Worm (Caenorhabditis elegans) whole organism, late embryonic: ENCODE data around the gene kcnl-4.
A peak's percentile ranks its signal among the peaks of the same experiment; 100 is the strongest.

ENCODE experiments used
- F13H6.1 ChIP-seq: sonication (generic microtip); optimal IDR thresholded peaks from 2 replicates; lab custom pipeline; 2016; ENCODE audit warnings: missing genetic modification characterization, missing compliant biosample characterization
- K02D7.2 ChIP-seq: sonication (generic microtip); optimal IDR thresholded peaks from 2 replicates; lab custom pipeline; 2017; ENCODE audit warnings: mild to moderate bottlenecking, missing genetic modification characterization, missing compliant biosample characterization
- K09A11.1 ChIP-seq: sonication (generic microtip); optimal IDR thresholded peaks from 2 replicates; lab custom pipeline; 2017; ENCODE audit warnings: antibody characterized with exemption, mild to moderate bottlenecking, missing genetic modification characterization, missing compliant biosample characterization; ENCODE audit not compliant: insufficient read depth
- T23F11.4 ChIP-seq: fragments of 200-800 bp; sonication (Bioruptor generic); optimal IDR thresholded peaks from 2 replicates; lab custom pipeline; 2018; ENCODE audit warnings: mild to moderate bottlenecking, missing genetic modification characterization, missing compliant biosample characterization
- Y22D7AL.16 ChIP-seq: sonication (generic microtip); optimal IDR thresholded peaks from 2 replicates; lab custom pipeline; 2016; ENCODE audit warnings: missing genetic modification characterization, missing compliant biosample characterization
- ahr-1 ChIP-seq: sonication (generic microtip); optimal IDR thresholded peaks from 2 replicates; lab custom pipeline; 2016; ENCODE audit warnings: missing genetic modification characterization, missing compliant biosample characterization
- ceh-14 ChIP-seq: sonication (generic microtip); optimal IDR thresholded peaks from 2 replicates; lab custom pipeline; 2016; ENCODE audit warnings: missing genotype, missing genetic modification characterization, missing compliant biosample characterization
- ceh-18 ChIP-seq: sonication (generic microtip); optimal IDR thresholded peaks from 2 replicates; lab custom pipeline; 2016; ENCODE audit warnings: missing genetic modification characterization, missing compliant biosample characterization
- ceh-19 ChIP-seq: fragments of 200-800 bp; sonication (Bioruptor generic); optimal IDR thresholded peaks from 2 replicates; lab custom pipeline; 2018; ENCODE audit warnings: mild to moderate bottlenecking, missing genetic modification characterization, missing compliant biosample characterization
- ceh-22 ChIP-seq: sonication (generic microtip); optimal IDR thresholded peaks from 2 replicates; lab custom pipeline; 2017; ENCODE audit warnings: missing biosample characterization, missing genetic modification characterization
- ceh-34 ChIP-seq: sonication (generic microtip); optimal IDR thresholded peaks from 2 replicates; lab custom pipeline; 2016; ENCODE audit warnings: mild to moderate bottlenecking, missing genetic modification characterization, missing compliant biosample characterization
- ceh-6 ChIP-seq: fragments of 200-800 bp; sonication (Bioruptor generic); optimal IDR thresholded peaks from 2 replicates; lab custom pipeline; 2018; ENCODE audit warnings: mild to moderate bottlenecking, missing genetic modification characterization, missing compliant biosample characterization
- ceh-9 ChIP-seq: sonication (generic microtip); optimal IDR thresholded peaks from 2 replicates; lab custom pipeline; 2016; ENCODE audit warnings: mild to moderate bottlenecking, missing genetic modification characterization, inconsistent platforms, missing compliant biosample characterization
- dve-1 ChIP-seq: sonication (generic microtip); optimal IDR thresholded peaks from 2 replicates; lab custom pipeline; 2017; ENCODE audit warnings: antibody characterized with exemption, mild to moderate bottlenecking, missing genetic modification characterization, missing compliant biosample characterization
- eyg-1 ChIP-seq: sonication (generic microtip); optimal IDR thresholded peaks from 2 replicates; lab custom pipeline; 2016; ENCODE audit warnings: missing genotype, missing genetic modification characterization, missing compliant biosample characterization
- gmeb-2 ChIP-seq: sonication (generic microtip); optimal IDR thresholded peaks from 2 replicates; lab custom pipeline; 2016; ENCODE audit warnings: missing genetic modification characterization, inconsistent platforms, missing compliant biosample characterization
- hlh-13 ChIP-seq: fragments of 200-800 bp; sonication (Bioruptor generic); optimal IDR thresholded peaks from 2 replicates; lab custom pipeline; 2018; ENCODE audit warnings: mild to moderate bottlenecking, missing genetic modification characterization, missing compliant biosample characterization
- hlh-6 ChIP-seq: sonication (generic microtip); optimal IDR thresholded peaks from 2 replicates; lab custom pipeline; 2016; ENCODE audit warnings: missing genotype, missing genetic modification characterization, missing compliant biosample characterization
- hlh-8 ChIP-seq: sonication (generic microtip); optimal IDR thresholded peaks from 2 replicates; lab custom pipeline; 2016; ENCODE audit warnings: missing genotype, missing genetic modification characterization, missing compliant biosample characterization
- lin-11 ChIP-seq: fragments of 200-800 bp; sonication (Bioruptor generic); optimal IDR thresholded peaks from 2 replicates; lab custom pipeline; 2018; ENCODE audit warnings: mild to moderate bottlenecking, missing genetic modification characterization, missing compliant biosample characterization
- madf-2 ChIP-seq: sonication (generic microtip); optimal IDR thresholded peaks from 2 replicates; lab custom pipeline; 2017; ENCODE audit warnings: missing genetic modification characterization, missing compliant biosample characterization
- mec-3 ChIP-seq: sonication (generic microtip); optimal IDR thresholded peaks from 2 replicates; lab custom pipeline; 2016; ENCODE audit warnings: borderline replicate concordance, missing genetic modification characterization, missing compliant biosample characterization
- nhr-11 ChIP-seq: fragments of 150-350 bp; optimal IDR thresholded peaks from 2 replicates; lab custom pipeline; 2014; ENCODE audit warnings: missing biosample characterization, missing genetic modification characterization
- nhr-232 ChIP-seq: sonication (generic microtip); optimal IDR thresholded peaks from 2 replicates; lab custom pipeline; 2016; ENCODE audit warnings: missing genetic modification characterization, missing compliant biosample characterization
- npax-4 ChIP-seq: sonication (generic microtip); optimal IDR thresholded peaks from 2 replicates; lab custom pipeline; 2016; ENCODE audit warnings: missing genetic modification characterization, missing compliant biosample characterization
- pat-9 ChIP-seq: fragments of 200-800 bp; sonication (Bioruptor generic); optimal IDR thresholded peaks from 2 replicates; lab custom pipeline; 2018; ENCODE audit warnings: mild to moderate bottlenecking, missing genetic modification characterization, moderate library complexity, missing compliant biosample characterization
- ref-2 ChIP-seq: sonication (generic microtip); optimal IDR thresholded peaks from 2 replicates; lab custom pipeline; 2016; ENCODE audit warnings: missing genetic modification characterization, missing compliant biosample characterization
- sdc-2 ChIP-seq: sonication (generic microtip); optimal IDR thresholded peaks from 2 replicates; lab custom pipeline; 2016; ENCODE audit warnings: missing genotype, missing genetic modification characterization, missing compliant biosample characterization
- tbx-2 ChIP-seq: sonication (generic microtip); optimal IDR thresholded peaks from 2 replicates; lab custom pipeline; 2016; ENCODE audit warnings: missing genetic modification characterization, missing compliant biosample characterization
- unc-3 ChIP-seq, 2 experiments: fragments of 200-800 bp in 1 of 2; sonication (Bioruptor generic) in 1 of 2; sonication (generic microtip) in 1 of 2; conservative IDR thresholded peaks in 1 of 2; optimal IDR thresholded peaks in 1 of 2; 2 replicates each; pipeline versions ENCODE4 v1.3.6 to Lab custom; 2016 to 2022; ENCODE audit warnings: missing compliant biosample characterization in 2 of 2, missing genetic modification characterization in 2 of 2, missing genetic modification reagents in 1 of 2
- unc-42 ChIP-seq: sonication (generic microtip); optimal IDR thresholded peaks from 2 replicates; lab custom pipeline; 2016; ENCODE audit warnings: missing genotype, missing genetic modification characterization, missing compliant biosample characterization
- unc-55 ChIP-seq: sonication (generic microtip); optimal IDR thresholded peaks from 2 replicates; lab custom pipeline; 2017; ENCODE audit warnings: missing biosample characterization, missing genetic modification reagents, missing genetic modification characterization
- unc-86 ChIP-seq: sonication (generic microtip); optimal IDR thresholded peaks from 2 replicates; lab custom pipeline; 2016; ENCODE audit warnings: missing genetic modification characterization, missing compliant biosample characterization
- zip-5 ChIP-seq: sonication (generic microtip); optimal IDR thresholded peaks from 2 replicates; lab custom pipeline; 2016; ENCODE audit warnings: missing genetic modification characterization, missing compliant biosample characterization

kcnl-4 gene

ce11 chrV:14523788-14524582, 6.9 kb upstream of the kcnl-4 start, which contains the start of gene ril-1 (continued):
- TF ChIP-seq nhr-232 (tag; lab: Kevin White, UChicago), result no peak
- peak; percentile 69 for TF ChIP-seq K09A11.1
- TF ChIP-seq npax-4 (tag; lab: Kevin White, UChicago), result peak; percentile 7
- peak; percentile 35 for TF ChIP-seq tbx-2 (tag; lab: Kevin White, UChicago)
- TF ChIP-seq hlh-13 (GFP tag; lab: Kevin White, UChicago), result no peak
- TF ChIP-seq eyg-1 (tag; lab: Kevin White, UChicago), result peak; percentile 3
- no peak for TF ChIP-seq ceh-22 (tag; lab: Kevin White, UChicago)
- no peak for TF ChIP-seq Y22D7AL.16 (tag; lab: Kevin White, UChicago)
- no peak for TF ChIP-seq mec-3
- no peak for TF ChIP-seq K02D7.2
- TF ChIP-seq lin-11, result no peak
- no peak for TF ChIP-seq ceh-9
- no peak for TF ChIP-seq hlh-8 (tag; lab: Kevin White, UChicago)
- TF ChIP-seq ceh-6, result no peak
- TF ChIP-seq unc-86 (tag; lab: Kevin White, UChicago), result peak; percentile 33

ce11 chrV:14525089-14525488, 5.8 kb upstream of the kcnl-4 start, which contains the start of gene hda-1:
Gene hda-1, plus strand, starts transcription at chrV:14525389.
- TF ChIP-seq ref-2 (tag; lab: Kevin White, UChicago) (no peak), ceh-19 (GFP tag; lab: Kevin White, UChicago) (no peak), ceh-22 (tag; lab: Kevin White, UChicago) (no peak)
- TF ChIP-seq, all 69 proteins: peak for 0

- TF ChIP-seq madf-2 (no peak), unc-42 (tag; lab: Kevin White, UChicago) (peak; percentile 65), gmeb-2 (tag; lab: Kevin White, UChicago) (no peak), T23F11.4 (GFP tag; lab: Kevin White, UChicago) (no peak)
These were observed 3.7 kb upstream of the kcnl-4 start for ce11 chrV:14527210-14527609.

- TF ChIP-seq F13H6.1 (tag; lab: Kevin White, UChicago), result no peak
- no peak for TF ChIP-seq ceh-18
- no peak for TF ChIP-seq unc-3 (GFP tag; conservative IDR thresholded peaks at IDR 0.05; lab: Robert Waterston, UW)
- TF ChIP-seq unc-3 (tag; optimal IDR thresholded peaks at IDR 0.05; lab: Kevin White, UChicago), result no peak
- no peak for TF ChIP-seq Y22D7AL.16 (tag; lab: Kevin White, UChicago)
- no peak for TF ChIP-seq ahr-1 (tag; lab: Kevin White, UChicago)
- TF ChIP-seq dve-1, result no peak
- no peak for TF ChIP-seq nhr-11 (tag; lab: Kevin White, UChicago)
- TF ChIP-seq sdc-2 (tag; lab: Kevin White, UChicago), result no peak
- no peak for TF ChIP-seq unc-42 (tag; lab: Kevin White, UChicago)
- no peak for TF ChIP-seq unc-55 (GFP tag; lab: Kevin White, UChicago)
- no peak for TF ChIP-seq npax-4 (tag; lab: Kevin White, UChicago)
- TF ChIP-seq ref-2 (tag; lab: Kevin White, UChicago), result no peak
- no peak for TF ChIP-seq K09A11.1
- TF ChIP-seq ceh-34 (tag; lab: Kevin White, UChicago), result no peak
- no peak for TF ChIP-seq ceh-14 (tag; lab: Kevin White, UChicago)
- no peak for TF ChIP-seq T23F11.4 (GFP tag; lab: Kevin White, UChicago)
- TF ChIP-seq hlh-6 (tag; lab: Kevin White, UChicago), result no peak
- no peak for TF ChIP-seq hlh-8 (tag; lab: Kevin White, UChicago)
- no peak for TF ChIP-seq pat-9
- no peak for TF ChIP-seq zip-5 (tag; lab: Kevin White, UChicago)
- TF ChIP-seq, all 69 proteins: peak for 0
These were observed 1.5 kb downstream of the kcnl-4 start for ce11 chrV:14532374-14532773.
